Worm (Caenorhabditis elegans): ENCODE results near the gene dcr-1.

DNA sequence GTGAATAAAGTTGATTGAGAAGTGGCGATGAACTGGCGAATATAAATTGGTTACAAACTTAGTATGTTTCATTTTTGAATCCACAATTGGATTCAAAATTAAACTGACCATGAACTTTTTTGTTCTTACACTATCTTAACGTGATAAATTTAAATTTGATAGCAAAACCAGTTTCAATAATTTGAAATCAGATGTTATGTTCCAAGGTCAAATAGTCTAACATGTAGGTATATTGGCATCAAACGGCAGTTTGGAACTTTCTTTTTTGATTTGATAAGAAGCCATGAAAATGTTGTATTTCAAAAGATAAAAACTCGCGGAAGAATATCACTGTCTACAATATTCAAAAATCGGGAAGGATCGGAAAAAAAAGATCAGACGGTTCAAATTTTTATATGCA, 44.0 kb downstream of the dcr-1 start:
- no peak for TF ChIP-seq elt-3 (tag; optimal IDR thresholded peaks at IDR 0.05)
- no peak for TF ChIP-seq unc-62 (GFP tag; optimal IDR thresholded peaks at IDR 0.05)
- TF ChIP-seq nhr-237 (tag; optimal IDR thresholded peaks at IDR 0.05) = no peak
- TF ChIP-seq lin-13 (tag; optimal IDR thresholded peaks at IDR 0.05) = no peak
- no peak for TF ChIP-seq lsy-2 (tag; optimal IDR thresholded peaks at IDR 0.05)
- TF ChIP-seq M03D4.4 (tag; optimal IDR thresholded peaks at IDR 0.05) = no peak

Data from whole organism, mixed stage, embryonic.